Fruit fly (Drosophila melanogaster): ENCODE results near the gene Dora.

- TF ChIP-seq cnc (optimal IDR thresholded peaks at IDR 0.05) (no peak), toe (GFP tag; optimal IDR thresholded peaks at IDR 0.05) (no peak), CG12768 (GFP tag; optimal IDR thresholded peaks at IDR 0.05) (no peak), kay (GFP tag; ENCODE audit: borderline replicate concordance) (no peak), bab1 (GFP tag; optimal IDR thresholded peaks at IDR 0.05) (no peak), pad (GFP tag; optimal IDR thresholded peaks at IDR 0.05) (no peak), CG1620 (GFP tag; optimal IDR thresholded peaks at IDR 0.05) (no peak)
These were observed 62.8 kb downstream of the Dora start for dm6 chrX:18926372-18927200.
